Worm (Caenorhabditis elegans) whole organism, mixed stage, embryonic: ENCODE data around the gene Y43D4A.5.

Experiments used
- M03D4.4 ChIP-seq: sonication (generic microtip); optimal IDR thresholded peaks from 2 replicates; lab custom pipeline; 2017; ENCODE audit warnings: mild to moderate bottlenecking, missing genetic modification characterization, missing compliant biosample characterization
- bed-3 ChIP-seq: fragments of 200-800 bp; sonication (Bioruptor generic); optimal IDR thresholded peaks from 3 replicates; lab custom pipeline; 2018; ENCODE audit warnings: mild to moderate bottlenecking, missing genetic modification characterization, moderate library complexity, missing compliant biosample characterization
- blmp-1 ChIP-seq: fragments of 150-350 bp; optimal IDR thresholded peaks from 2 replicates; lab custom pipeline; 2014; ENCODE audit warnings: missing biosample characterization, missing genetic modification characterization
- ceh-39 ChIP-seq: fragments of 150-350 bp; optimal IDR thresholded peaks from 2 replicates; lab custom pipeline; 2014; ENCODE audit warnings: missing biosample characterization, missing genetic modification characterization
- ceh-43 ChIP-seq: fragments of 200-800 bp; sonication (Bioruptor generic); optimal IDR thresholded peaks from 2 replicates; lab custom pipeline; 2018; ENCODE audit warnings: mild to moderate bottlenecking, missing genetic modification characterization, moderate library complexity, missing compliant biosample characterization
- cnd-1 ChIP-seq: fragments of 200-800 bp; sonication (Bioruptor generic); optimal IDR thresholded peaks from 2 replicates; lab custom pipeline; 2018; ENCODE audit warnings: mild to moderate bottlenecking, missing genetic modification characterization, missing compliant biosample characterization
- elt-1 ChIP-seq: sonication (generic microtip); optimal IDR thresholded peaks from 2 replicates; lab custom pipeline; 2017; ENCODE audit warnings: missing genetic modification characterization, mild to moderate bottlenecking, missing compliant biosample characterization, antibody characterized with exemption, moderate library complexity, borderline replicate concordance; ENCODE audit not compliant: insufficient read depth
- elt-3 ChIP-seq: fragments of 150-350 bp; optimal IDR thresholded peaks from 2 replicates; lab custom pipeline; 2014; ENCODE audit warnings: missing biosample characterization, missing genetic modification characterization
- flh-1 ChIP-seq: fragments of 200-800 bp; sonication (Bioruptor generic); optimal IDR thresholded peaks from 2 replicates; lab custom pipeline; 2018; ENCODE audit warnings: mild to moderate bottlenecking, missing genetic modification characterization, moderate library complexity, missing compliant biosample characterization
- ham-2 ChIP-seq: fragments of 200-800 bp; sonication (Bioruptor generic); optimal IDR thresholded peaks from 2 replicates; lab custom pipeline; 2018; ENCODE audit warnings: mild to moderate bottlenecking, missing genetic modification characterization, missing compliant biosample characterization
- hlh-1 ChIP-seq: fragments of 150-350 bp; optimal IDR thresholded peaks from 2 replicates; lab custom pipeline; 2014; ENCODE audit warnings: missing biosample characterization, missing genetic modification reagents, missing genetic modification characterization
- lin-13 ChIP-seq: fragments of 150-350 bp; optimal IDR thresholded peaks from 2 replicates; lab custom pipeline; 2014; ENCODE audit warnings: missing biosample characterization, missing genetic modification characterization
- lin-32 ChIP-seq: fragments of 200-800 bp; sonication (Bioruptor generic); optimal IDR thresholded peaks from 2 replicates; lab custom pipeline; 2018; ENCODE audit warnings: mild to moderate bottlenecking, missing genetic modification characterization, missing compliant biosample characterization
- lsy-2 ChIP-seq: fragments of 150-350 bp; optimal IDR thresholded peaks from 2 replicates; lab custom pipeline; 2014; ENCODE audit warnings: missing biosample characterization, missing genetic modification characterization
- mab-5 ChIP-seq: fragments of 150-350 bp; optimal IDR thresholded peaks from 2 replicates; lab custom pipeline; 2014; ENCODE audit warnings: missing biosample characterization, missing genetic modification characterization
- nhr-12 ChIP-seq: fragments of 150-350 bp; optimal IDR thresholded peaks from 2 replicates; lab custom pipeline; 2014; ENCODE audit warnings: missing biosample characterization, missing genetic modification characterization
- nhr-2 ChIP-seq: fragments of 150-350 bp; optimal IDR thresholded peaks from 2 replicates; lab custom pipeline; 2014; ENCODE audit warnings: missing biosample characterization, missing genetic modification characterization
- nhr-237 ChIP-seq: fragments of 150-350 bp; optimal IDR thresholded peaks from 2 replicates; lab custom pipeline; 2014; ENCODE audit warnings: missing biosample characterization, missing genetic modification characterization
- nhr-28 ChIP-seq: fragments of 150-350 bp; optimal IDR thresholded peaks from 2 replicates; lab custom pipeline; 2014; ENCODE audit warnings: missing biosample characterization, missing genetic modification characterization
- pha-4 ChIP-seq: fragments of 150-350 bp; optimal IDR thresholded peaks from 2 replicates; lab custom pipeline; 2018; ENCODE audit warnings: missing biosample characterization, missing genetic modification reagents, missing genetic modification characterization
- sem-2 ChIP-seq: fragments of 200-800 bp; sonication (Bioruptor generic); optimal IDR thresholded peaks from 2 replicates; lab custom pipeline; 2018; ENCODE audit warnings: mild to moderate bottlenecking, missing genetic modification characterization, missing compliant biosample characterization
- snpc-4 ChIP-seq: fragments of 150-350 bp; optimal IDR thresholded peaks from 2 replicates; lab custom pipeline; 2014; ENCODE audit warnings: missing biosample characterization, missing genetic modification characterization
- sptf-1 ChIP-seq: sonication (generic microtip); optimal IDR thresholded peaks from 2 replicates; lab custom pipeline; 2017; ENCODE audit warnings: mild to moderate bottlenecking, missing genetic modification characterization, moderate library complexity, missing compliant biosample characterization
- tbx-8 ChIP-seq: fragments of 200-800 bp; sonication (Bioruptor generic); optimal IDR thresholded peaks from 2 replicates; lab custom pipeline; 2018; ENCODE audit warnings: mild to moderate bottlenecking, missing genetic modification characterization, moderate library complexity, missing compliant biosample characterization
- unc-120 ChIP-seq: sonication (generic microtip); optimal IDR thresholded peaks from 2 replicates; lab custom pipeline; 2017; ENCODE audit warnings: missing genetic modification characterization, missing compliant biosample characterization; ENCODE audit not compliant: poor library complexity, severe bottlenecking
- unc-39 ChIP-seq: fragments of 150-350 bp; optimal IDR thresholded peaks from 2 replicates; lab custom pipeline; 2014; ENCODE audit warnings: missing biosample characterization, missing genetic modification characterization
- unc-62 ChIP-seq: fragments of 150-350 bp; optimal IDR thresholded peaks from 2 replicates; lab custom pipeline; 2014; ENCODE audit warnings: missing biosample characterization, missing genetic modification reagents, missing genetic modification characterization
- zip-8 ChIP-seq: fragments of 150-350 bp; optimal IDR thresholded peaks from 2 replicates; lab custom pipeline; 2014; ENCODE audit warnings: missing biosample characterization, missing genetic modification characterization

Gene Y43D4A.5

ce11 chrIV:16822529-16822928 lies 47.0 kb downstream of the Y43D4A.5 start, which contains the start of gene Y116A8A.4:
Gene Y116A8A.4 (plus strand): TSS chrIV:16822829.
- TF ChIP-seq sptf-1 (tag; lab: Kevin White, UChicago) (no peak), M03D4.4 (tag; lab: Kevin White, UChicago) (no peak), ceh-43 (GFP tag; lab: Kevin White, UChicago) (no peak), cnd-1 (tag; lab: Kevin White, UChicago) (no peak), lsy-2 (tag; lab: Kevin White, UChicago) (no peak), zip-8 (tag; lab: Kevin White, UChicago) (no peak), tbx-8 (GFP tag; lab: Kevin White, UChicago) (no peak), mab-5 (no peak), pha-4 (no peak), nhr-237 (no peak), unc-120 (no peak), sem-2 (GFP tag; lab: Kevin White, UChicago) (no peak), nhr-12 (no peak), lin-13 (tag; lab: Kevin White, UChicago) (no peak), blmp-1 (tag; lab: Kevin White, UChicago) (no peak), nhr-2 (tag; lab: Kevin White, UChicago) (no peak), hlh-1 (tag; lab: Kevin White, UChicago) (no peak), unc-62 (GFP tag; lab: Kevin White, UChicago) (no peak)

- no peak for TF ChIP-seq mab-5
- no peak for TF ChIP-seq tbx-8 (GFP tag; lab: Kevin White, UChicago)
- TF ChIP-seq nhr-2 (tag; lab: Kevin White, UChicago), result no peak
- TF ChIP-seq M03D4.4 (tag; lab: Kevin White, UChicago), result no peak
- TF ChIP-seq nhr-28 (tag; lab: Kevin White, UChicago), result no peak
- TF ChIP-seq lin-32 (GFP tag; lab: Kevin White, UChicago), result no peak
- no peak for TF ChIP-seq ham-2 (GFP tag; lab: Kevin White, UChicago)
- TF ChIP-seq flh-1 (GFP tag; lab: Kevin White, UChicago), result no peak
- no peak for TF ChIP-seq bed-3
Observed at ce11 chrIV:16828698-16829097, 53.1 kb downstream of the Y43D4A.5 start, which contains the start of gene Y116A8A.6. Gene Y116A8A.6 (minus strand): TSS chrIV:16828798.

- TF ChIP-seq elt-3 (tag; lab: Kevin White, UChicago), result no peak
- no peak for TF ChIP-seq elt-1 (tag; lab: Kevin White, UChicago)
- no peak for TF ChIP-seq ceh-43 (GFP tag; lab: Kevin White, UChicago)
- TF ChIP-seq lin-32 (GFP tag; lab: Kevin White, UChicago), result no peak
- TF ChIP-seq snpc-4 (tag; lab: Kevin White, UChicago), result no peak
Observed at ce11 chrIV:16829896-16830295, 54.3 kb downstream of the Y43D4A.5 start, which contains the start of gene Y116A8A.7. Gene Y116A8A.7 (plus strand): TSS chrIV:16830196.

- TF ChIP-seq unc-39 (tag; lab: Kevin White, UChicago) (no peak), M03D4.4 (tag; lab: Kevin White, UChicago) (no peak), sptf-1 (tag; lab: Kevin White, UChicago) (no peak), ceh-39 (tag; lab: Kevin White, UChicago) (no peak), tbx-8 (GFP tag; lab: Kevin White, UChicago) (no peak), bed-3 (no peak)
Observed at ce11 chrIV:16831366-16831765, 55.8 kb downstream of the Y43D4A.5 start, which contains the start of gene clec-194. Gene clec-194 (plus strand): TSS chrIV:16831666.
